Worm (Caenorhabditis elegans) whole organism, L2 larva: Measurements from ENCODE around the gene gpdh-2.

Experiments used
- C34F6.9 ChIP-seq: fragments of 150-350 bp; optimal IDR thresholded peaks from 2 replicates; lab custom pipeline; 2014; ENCODE audit warnings: missing biosample characterization, missing genetic modification characterization
- F13H6.1 ChIP-seq: sonication (generic microtip); optimal IDR thresholded peaks from 2 replicates; lab custom pipeline; 2016; ENCODE audit warnings: missing genetic modification characterization, missing compliant biosample characterization
- R02D3.7 ChIP-seq: fragments of 150-350 bp; optimal IDR thresholded peaks from 2 replicates; lab custom pipeline; 2014; ENCODE audit warnings: missing biosample characterization, missing genetic modification characterization
- Y55F3AM.14 ChIP-seq: fragments of 200-800 bp; sonication (Bioruptor generic); optimal IDR thresholded peaks from 2 replicates; lab custom pipeline; 2018; ENCODE audit warnings: mild to moderate bottlenecking, missing genetic modification characterization, missing compliant biosample characterization
- alr-1 ChIP-seq: fragments of 150-350 bp; optimal IDR thresholded peaks from 2 replicates; lab custom pipeline; 2014; ENCODE audit warnings: missing biosample characterization, missing genetic modification characterization
- ama-1 ChIP-seq: fragments of 150-350 bp; optimal IDR thresholded peaks from 2 replicates; lab custom pipeline; 2018; ENCODE audit warnings: inconsistent platforms
- blmp-1 ChIP-seq: sonication (generic microtip); optimal IDR thresholded peaks from 2 replicates; lab custom pipeline; 2017; ENCODE audit warnings: missing genetic modification characterization, mild to moderate bottlenecking, missing compliant biosample characterization, antibody characterized with exemption, moderate library complexity; ENCODE audit not compliant: insufficient read depth
- ceh-16 ChIP-seq: fragments of 150-350 bp; optimal IDR thresholded peaks from 2 replicates; lab custom pipeline; 2014; ENCODE audit warnings: missing biosample characterization, missing genetic modification characterization
- crh-2 ChIP-seq: sonication (generic microtip); optimal IDR thresholded peaks from 2 replicates; lab custom pipeline; 2017; ENCODE audit warnings: missing biosample characterization, missing genetic modification characterization
- elt-1 ChIP-seq: fragments of 150-350 bp; optimal IDR thresholded peaks from 2 replicates; lab custom pipeline; 2014; ENCODE audit warnings: missing biosample characterization, missing genetic modification characterization
- fos-1 ChIP-seq: fragments of 150-350 bp; optimal IDR thresholded peaks from 2 replicates; lab custom pipeline; 2014; ENCODE audit warnings: missing biosample characterization, missing genetic modification characterization
- gmeb-1 ChIP-seq: fragments of 150-350 bp; optimal IDR thresholded peaks from 2 replicates; lab custom pipeline; 2014; ENCODE audit warnings: missing biosample characterization, missing genetic modification characterization
- lin-11 ChIP-seq: fragments of 150-350 bp; sonication (generic microtip); optimal IDR thresholded peaks from 2 replicates; lab custom pipeline; 2014; ENCODE audit warnings: missing biosample characterization, missing genetic modification characterization, inconsistent platforms, mixed read lengths
- lin-13 ChIP-seq: fragments of 150-350 bp; optimal IDR thresholded peaks from 2 replicates; lab custom pipeline; 2014; ENCODE audit warnings: missing biosample characterization, missing genetic modification reagents, missing genetic modification characterization
- lsy-2 ChIP-seq, 2 experiments: fragments of 150-350 bp in 1 of 2; sonication (generic microtip) in 1 of 2; optimal IDR thresholded peaks; 2 replicates each; lab custom pipeline; 2014 to 2017; ENCODE audit warnings: missing biosample characterization in 2 of 2, missing genetic modification characterization in 2 of 2
- mab-5 ChIP-seq: fragments of 150-350 bp; optimal IDR thresholded peaks from 2 replicates; lab custom pipeline; 2014; ENCODE audit warnings: missing biosample characterization, missing genetic modification characterization
- mdl-1 ChIP-seq, 2 experiments: fragments of 150-350 bp in 1 of 2; sonication (generic microtip) in 1 of 2; optimal IDR thresholded peaks; 2 replicates each; lab custom pipeline; 2017; ENCODE audit warnings: missing biosample characterization in 2 of 2, missing genetic modification characterization in 2 of 2
- nhr-11 ChIP-seq: fragments of 150-350 bp; optimal IDR thresholded peaks from 2 replicates; lab custom pipeline; 2014; ENCODE audit warnings: missing biosample characterization, missing genetic modification characterization
- nhr-129 ChIP-seq: fragments of 150-350 bp; optimal IDR thresholded peaks from 2 replicates; lab custom pipeline; 2014; ENCODE audit warnings: missing biosample characterization, missing genetic modification characterization
- nhr-21 ChIP-seq: fragments of 150-350 bp; optimal IDR thresholded peaks from 2 replicates; lab custom pipeline; 2014; ENCODE audit warnings: missing biosample characterization, missing genetic modification characterization
- nhr-23 ChIP-seq: fragments of 150-350 bp; optimal IDR thresholded peaks from 2 replicates; lab custom pipeline; 2014; ENCODE audit warnings: missing biosample characterization, missing genetic modification reagents, missing genetic modification characterization
- nhr-25 ChIP-seq: fragments of 150-350 bp; sonication (generic microtip); optimal IDR thresholded peaks from 3 replicates; lab custom pipeline; 2014; ENCODE audit warnings: missing biosample characterization, missing genetic modification characterization
- nhr-6 ChIP-seq: fragments of 150-350 bp; optimal IDR thresholded peaks from 2 replicates; lab custom pipeline; 2014; ENCODE audit warnings: missing biosample characterization, missing genetic modification characterization
- nhr-77 ChIP-seq: fragments of 150-350 bp; optimal IDR thresholded peaks from 2 replicates; lab custom pipeline; 2014; ENCODE audit warnings: missing biosample characterization, missing genetic modification characterization
- skn-1 ChIP-seq: sonication (generic microtip); optimal IDR thresholded peaks from 2 replicates; lab custom pipeline; 2017; ENCODE audit warnings: missing biosample characterization, missing genetic modification characterization
- sma-3 ChIP-seq: sonication (generic microtip); optimal IDR thresholded peaks from 2 replicates; lab custom pipeline; 2016; ENCODE audit warnings: missing genetic modification reagents, missing genetic modification characterization, missing compliant biosample characterization
- sma-9 ChIP-seq, 2 experiments: fragments of 150-350 bp in 1 of 2; sonication (generic microtip) in 1 of 2; optimal IDR thresholded peaks; 2 replicates each; lab custom pipeline; 2014 to 2016; ENCODE audit warnings: missing genetic modification characterization in 2 of 2, mild to moderate bottlenecking in 1 of 2, missing biosample characterization in 1 of 2, missing compliant biosample characterization in 1 of 2, missing genetic modification reagents in 1 of 2, moderate library complexity in 1 of 2
- unc-39 ChIP-seq: fragments of 150-350 bp; optimal IDR thresholded peaks from 2 replicates; lab custom pipeline; 2014; ENCODE audit warnings: missing biosample characterization, missing genetic modification characterization
- unc-55 ChIP-seq: fragments of 150-350 bp; sonication (generic microtip); optimal IDR thresholded peaks from 3 replicates; lab custom pipeline; 2014; ENCODE audit warnings: missing biosample characterization, missing genetic modification reagents, missing genetic modification characterization
- ztf-1 ChIP-seq: fragments of 200-800 bp; sonication (Bioruptor generic); conservative IDR thresholded peaks from 2 replicates; pipeline ENCODE4 v1.3.6; 2022; ENCODE audit warnings: missing genetic modification characterization, missing compliant biosample characterization
- ztf-4 ChIP-seq: fragments of 150-350 bp; optimal IDR thresholded peaks from 2 replicates; lab custom pipeline; 2014; ENCODE audit warnings: missing biosample characterization, missing genetic modification characterization

Gene gpdh-2

DNA sequence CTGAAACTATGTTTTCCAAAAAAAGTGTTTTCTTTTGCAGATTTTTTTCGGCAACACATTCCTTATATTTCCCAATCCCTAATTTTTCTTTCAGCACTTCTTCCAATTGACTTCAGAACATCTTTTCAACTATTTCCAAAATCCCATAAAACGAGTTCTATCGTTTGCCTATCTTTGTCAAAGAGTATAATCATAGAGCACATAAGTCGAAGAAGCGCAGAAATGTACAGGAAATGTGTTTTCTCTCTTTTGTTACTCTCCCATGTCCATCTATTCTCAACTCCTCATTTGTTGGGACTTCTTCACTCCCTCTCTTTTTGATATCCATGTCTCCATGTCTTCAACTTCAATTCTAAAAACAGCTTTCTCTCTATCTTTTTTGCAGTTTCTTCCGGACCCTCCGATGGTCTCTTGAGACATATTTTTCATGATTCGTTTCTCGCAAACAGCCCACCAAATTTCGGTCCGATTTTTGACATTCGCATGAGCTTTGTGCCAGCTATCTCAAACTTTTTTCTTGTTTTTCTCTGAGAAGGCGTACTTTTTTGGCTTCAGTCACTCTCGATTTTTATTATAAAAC, 1.3 kb upstream of the gpdh-2 start, which contains the start of gene twk-48:
TSS of gene twk-48 (plus strand) at position 530 of the 580 bp plus-strand sequence.
- TF ChIP-seq C34F6.9 (tag; lab: Kevin White, UChicago) (peak; percentile 2), lin-11 (tag; lab: Kevin White, UChicago) (no peak), sma-9 (GFP tag; optimal IDR thresholded peaks at IDR 0.05; lab: Kevin White, UChicago) (peak; percentile 7), sma-9 (tag; optimal IDR thresholded peaks at IDR 0.05; lab: Kevin White, UChicago) (no peak)

DNA sequence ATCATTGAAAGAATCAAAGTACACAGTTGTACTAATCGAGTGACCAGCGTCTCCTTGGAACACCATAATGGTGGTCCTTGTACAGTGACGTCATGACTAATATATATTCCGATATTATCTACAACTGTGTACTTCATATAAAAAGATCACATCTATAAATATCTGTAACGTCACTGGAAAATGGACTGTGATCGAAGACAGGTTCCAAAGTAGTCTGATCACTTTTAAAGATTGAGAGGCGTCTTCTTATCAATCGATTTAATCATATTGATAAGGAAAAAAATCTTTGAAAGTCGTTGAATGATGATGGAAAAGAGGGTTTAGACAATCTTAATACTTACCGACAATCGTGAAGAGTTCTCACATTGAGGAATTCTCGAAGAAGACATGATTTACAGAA, 922 bp downstream of the gpdh-2 start:
- TF ChIP-seq fos-1 (tag; lab: Kevin White, UChicago) (peak; percentile 1), sma-9 (GFP tag; optimal IDR thresholded peaks at IDR 0.05; lab: Kevin White, UChicago) (peak; percentile 78), sma-9 (tag; optimal IDR thresholded peaks at IDR 0.05; lab: Kevin White, UChicago) (no peak), nhr-23 (tag; lab: Kevin White, UChicago) (no peak), nhr-25 (tag; lab: Kevin White, UChicago) (peak; percentile 34)

DNA sequence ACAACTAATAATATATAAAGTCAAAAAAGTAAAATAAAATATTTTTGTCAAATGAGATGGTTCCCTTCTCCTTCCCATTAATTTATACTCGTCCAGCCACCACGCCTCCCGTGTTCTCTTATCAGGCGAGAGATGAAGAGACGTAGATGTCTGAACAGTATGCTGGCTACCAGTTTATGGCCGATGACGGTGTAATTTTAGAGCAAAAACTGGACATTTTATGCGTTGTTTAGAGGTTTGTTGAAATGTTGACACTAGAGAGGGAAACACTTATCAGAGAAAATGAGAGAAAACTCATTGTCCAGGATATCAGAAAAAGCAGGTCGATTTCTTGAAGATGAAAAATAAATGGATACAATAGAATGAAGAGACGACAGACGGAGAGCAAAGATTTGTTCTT, 1.9 kb downstream of the gpdh-2 start:
- TF ChIP-seq fos-1 (tag; lab: Kevin White, UChicago): peak; percentile 56
- TF ChIP-seq lsy-2 (tag; optimal IDR thresholded peaks at IDR 0.05; lab: Kevin White, UChicago): peak in 1 of 2 experiments; percentile 6
- TF ChIP-seq unc-55 (GFP tag; lab: Kevin White, UChicago): no peak
- TF ChIP-seq F13H6.1 (tag; lab: Kevin White, UChicago): no peak
- peak; percentile 50 for TF ChIP-seq crh-2 (tag; lab: Kevin White, UChicago)

DNA sequence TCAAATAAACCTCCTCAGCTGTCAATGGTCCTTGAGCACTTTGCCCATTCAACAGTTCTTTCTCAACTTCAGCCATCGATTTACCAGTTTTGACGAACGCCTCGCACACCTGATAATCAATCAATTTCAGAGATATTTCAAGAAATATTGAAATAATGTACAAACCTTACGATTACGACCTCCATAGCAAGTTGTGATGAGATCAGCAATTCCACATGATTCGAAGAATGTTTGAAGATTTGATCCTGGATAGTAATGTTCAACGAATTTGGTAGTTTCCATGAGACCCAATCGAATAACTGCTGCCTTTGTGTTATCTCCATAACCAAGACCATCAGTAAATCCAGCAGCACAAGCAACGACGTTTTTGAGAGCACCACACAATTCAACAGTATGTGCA, 4.0 kb downstream of the gpdh-2 start:
- no peak for TF ChIP-seq nhr-11
- no peak for TF ChIP-seq elt-1
- no peak for TF ChIP-seq crh-2 (tag; lab: Kevin White, UChicago)
- no peak for TF ChIP-seq ztf-1
- TF ChIP-seq fos-1 (tag; lab: Kevin White, UChicago): no peak
- no peak for TF ChIP-seq ama-1 (lab: Kevin White, UChicago)
- TF ChIP-seq gmeb-1: no peak
- no peak for TF ChIP-seq blmp-1
- no peak for TF ChIP-seq alr-1 (tag; lab: Kevin White, UChicago)
- TF ChIP-seq nhr-25 (tag; lab: Kevin White, UChicago): no peak
- no peak for TF ChIP-seq Y55F3AM.14 (GFP tag; lab: Kevin White, UChicago)

DNA sequence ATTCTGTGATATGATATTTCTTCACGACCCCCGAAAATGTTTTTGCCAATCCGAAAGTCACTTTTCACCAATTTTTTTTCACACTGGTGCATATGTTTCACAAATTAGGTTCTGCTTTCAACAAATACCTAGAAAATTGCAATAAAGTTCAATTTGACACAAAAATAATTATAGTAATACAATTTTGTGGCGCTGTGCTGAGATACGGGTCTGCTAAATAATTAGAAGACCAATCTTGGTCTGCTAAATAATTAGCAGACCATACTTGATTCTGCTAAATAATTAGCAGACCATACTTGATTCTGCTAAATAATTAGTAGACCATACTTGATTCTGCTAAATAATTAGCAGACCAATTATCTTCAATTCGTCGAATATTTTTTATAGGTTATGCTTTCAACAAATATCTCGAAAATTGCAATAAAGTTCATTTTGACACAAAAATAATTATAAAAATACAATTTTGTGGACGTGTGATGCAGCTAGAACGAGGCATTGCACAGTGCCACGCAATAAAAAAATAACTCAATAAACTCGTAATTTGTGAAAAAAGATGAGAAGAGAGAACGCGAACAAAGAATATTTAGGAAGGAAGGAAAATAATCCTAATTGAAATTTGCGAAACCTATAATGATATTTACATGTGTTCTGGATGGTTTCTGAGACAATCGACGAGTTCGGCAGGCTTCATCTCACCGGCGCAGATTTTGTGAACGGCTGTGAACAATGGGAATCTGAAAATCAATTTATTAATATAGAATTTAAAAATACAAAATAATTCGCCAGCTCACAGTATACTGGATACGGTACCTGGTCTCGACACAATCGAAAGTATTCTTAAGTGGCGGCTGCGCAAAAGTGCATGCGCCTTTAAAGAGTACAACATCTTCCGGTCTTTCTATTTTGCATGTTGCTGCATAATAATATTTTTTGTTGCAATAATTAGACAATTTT, 5.0 kb downstream of the gpdh-2 start:
- TF ChIP-seq R02D3.7 (tag; lab: Kevin White, UChicago) (no peak), nhr-21 (tag; lab: Kevin White, UChicago) (peak; percentile 7), unc-39 (tag; lab: Kevin White, UChicago) (no peak)

DNA sequence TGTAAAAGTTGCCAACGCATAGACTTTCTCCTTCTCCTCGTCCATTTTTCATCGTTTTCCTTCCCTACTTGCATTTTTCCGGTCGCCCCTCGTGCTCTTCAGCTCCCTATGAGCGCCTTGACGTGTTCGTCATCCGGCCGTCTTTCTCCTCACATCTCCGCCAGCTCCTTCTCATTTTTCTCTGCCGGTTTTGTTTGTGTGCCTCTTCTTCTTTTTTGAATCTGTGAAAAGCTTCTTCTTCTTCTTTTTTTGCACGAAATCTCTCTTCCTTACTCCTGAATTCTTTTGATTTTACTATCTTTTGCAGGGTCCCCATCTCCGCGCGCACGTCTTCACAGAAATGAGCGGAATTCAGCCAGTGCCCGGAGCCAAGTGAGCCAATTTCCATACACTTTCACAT, 7.4 kb downstream of the gpdh-2 start, which contains the start of gene K11H3.3:
TSS of gene K11H3.3 (plus strand) at position 308 of the 400 bp plus-strand sequence.
- TF ChIP-seq lin-13 (GFP tag; lab: Kevin White, UChicago) (no peak), nhr-129 (tag; lab: Kevin White, UChicago) (peak; percentile 10), alr-1 (tag; lab: Kevin White, UChicago) (no peak), C34F6.9 (tag; lab: Kevin White, UChicago) (peak; percentile 5), R02D3.7 (tag; lab: Kevin White, UChicago) (no peak)

DNA sequence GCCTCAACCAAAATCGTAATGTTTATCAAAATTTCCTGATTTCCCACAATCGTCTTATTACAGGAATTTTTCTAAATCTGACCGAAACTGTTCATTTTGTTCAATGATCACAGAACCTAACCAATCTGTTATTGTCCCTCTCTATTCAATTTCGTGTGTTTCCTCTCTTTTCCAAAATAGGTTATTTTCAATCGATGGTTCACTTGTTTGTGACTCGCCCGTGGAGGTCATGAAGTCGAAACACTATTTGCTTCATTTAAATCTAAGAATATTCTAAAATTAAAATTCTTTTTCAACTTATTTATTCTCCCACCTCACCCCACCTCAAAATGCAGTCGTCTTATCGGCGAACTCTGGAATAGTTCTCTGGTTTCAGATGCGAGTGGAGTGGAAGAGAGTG, 8.1 kb downstream of the gpdh-2 start:
- TF ChIP-seq fos-1 (tag; lab: Kevin White, UChicago) (peak; percentile 6), nhr-11 (no peak)

DNA sequence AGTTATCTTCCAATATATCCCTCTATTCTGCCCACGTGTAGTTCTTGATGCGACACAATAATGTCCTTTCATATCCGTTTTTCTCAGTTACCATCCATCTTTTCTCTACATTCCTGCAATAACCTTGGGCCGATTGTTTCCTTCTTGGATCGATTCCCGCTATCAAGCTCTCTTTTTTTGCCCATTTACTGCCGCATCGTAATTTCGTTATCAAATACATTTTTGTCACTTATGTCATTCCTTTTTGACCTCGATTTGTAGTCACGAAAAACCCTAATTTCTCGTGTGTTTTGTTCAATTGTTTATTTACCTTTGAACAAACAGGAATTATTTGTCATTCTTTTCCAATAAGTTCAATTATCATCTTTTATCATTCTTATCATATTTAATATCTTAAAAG, 9.0 kb downstream of the gpdh-2 start:
- TF ChIP-seq elt-1: no peak
- peak; percentile 23 for TF ChIP-seq gmeb-1
- peak; percentile 74 for TF ChIP-seq skn-1 (tag; lab: Kevin White, UChicago)
- no peak for TF ChIP-seq ztf-4 (tag; lab: Kevin White, UChicago)
- TF ChIP-seq lin-11 (tag; lab: Kevin White, UChicago): no peak
- TF ChIP-seq fos-1 (tag; lab: Kevin White, UChicago): peak; percentile 57
- TF ChIP-seq nhr-21 (tag; lab: Kevin White, UChicago): peak; percentile 41
- peak; percentile 5 for TF ChIP-seq nhr-129 (tag; lab: Kevin White, UChicago)
- no peak for TF ChIP-seq ceh-16 (tag; lab: Kevin White, UChicago)
- TF ChIP-seq crh-2 (tag; lab: Kevin White, UChicago): peak; percentile 29
- peak; percentile 46 for TF ChIP-seq sma-3
- no peak for TF ChIP-seq nhr-6
- no peak for TF ChIP-seq nhr-25 (tag; lab: Kevin White, UChicago)
- no peak for TF ChIP-seq mab-5
- TF ChIP-seq mdl-1 (tag; optimal IDR thresholded peaks at IDR 0.05; lab: Kevin White, UChicago): no peak
- no peak for TF ChIP-seq nhr-77
- TF ChIP-seq Y55F3AM.14 (GFP tag; lab: Kevin White, UChicago): no peak
